Fruit fly (Drosophila melanogaster): ENCODE data around the gene Socs16D.
A peak's percentile ranks its signal among the peaks of the same experiment; 100 is the strongest.

Gene Socs16D

DNA sequence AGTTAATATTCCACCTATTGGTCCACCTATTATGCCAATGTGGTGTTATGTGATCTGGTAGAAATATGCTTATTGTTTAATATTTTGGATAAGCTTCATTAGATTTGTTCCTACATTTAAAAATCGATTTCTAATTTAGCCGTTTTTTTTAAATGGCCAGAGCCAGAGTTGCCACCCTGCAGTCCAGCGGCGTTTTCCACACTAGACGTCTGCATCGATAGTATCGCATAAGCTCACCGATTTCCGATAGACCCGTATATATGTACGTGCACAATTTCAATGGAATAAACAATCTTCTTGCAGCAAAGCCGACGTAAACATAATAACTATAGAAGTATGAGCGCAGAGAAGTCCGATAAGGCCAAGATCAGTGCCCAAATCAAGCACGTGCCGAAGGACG lies 14.6 kb upstream of the Socs16D start, which contains the start of gene Taf9 (continued):
- TF ChIP-seq Neu2 (GFP tag; optimal IDR thresholded peaks at IDR 0.05; ENCODE audit: borderline replicate concordance) (no peak), CG11398 (GFP tag; optimal IDR thresholded peaks at IDR 0.05) (no peak), stwl (tag; optimal IDR thresholded peaks at IDR 0.05) (peak; percentile 49), gcm2 (GFP tag; optimal IDR thresholded peaks at IDR 0.05) (no peak), Mrtf (GFP tag; IDR thresholded peaks at IDR 0.05) (no peak), CG34224 (GFP tag; IDR thresholded peaks at IDR 0.05; ENCODE audit: partially characterized antibody) (peak; percentile 92), Sin3A (optimal IDR thresholded peaks at IDR 0.05) (peak; percentile 51), zf30C (GFP tag; optimal IDR thresholded peaks at IDR 0.05) (no peak), CG15601 (tag; optimal IDR thresholded peaks at IDR 0.05) (peak; percentile 59), CG42726 (GFP tag; IDR thresholded peaks at IDR 0.05; ENCODE audit: partially characterized antibody) (peak; percentile 88; the same call in 1 of the 2 replicates), HLH54F (GFP tag; optimal IDR thresholded peaks at IDR 0.05) (no peak), CG13287 (GFP tag; IDR thresholded peaks at IDR 0.05; ENCODE audit: partially characterized antibody) (peak; percentile 95), CG17186 (GFP tag; optimal IDR thresholded peaks at IDR 0.05) (no peak), mam (GFP tag; optimal IDR thresholded peaks at IDR 0.05) (no peak), CG4282 (GFP tag; optimal IDR thresholded peaks at IDR 0.05) (no peak), CG5953 (GFP tag; IDR thresholded peaks at IDR 0.05) (no peak), Hr39 (optimal IDR thresholded peaks at IDR 0.05) (no peak), Hsf (GFP tag; optimal IDR thresholded peaks at IDR 0.05) (no peak), Doc2 (GFP tag; IDR thresholded peaks at IDR 0.05) (no peak), CG6791 (GFP tag; IDR thresholded peaks at IDR 0.05; ENCODE audit: partially characterized antibody) (peak; percentile 93), Chrac-16 (GFP tag; optimal IDR thresholded peaks at IDR 0.05) (no peak), usp (GFP tag; optimal IDR thresholded peaks at IDR 0.05) (no peak), Ets65A (GFP tag) (peak; percentile 94), CG4424 (GFP tag; optimal IDR thresholded peaks at IDR 0.05) (no peak), maf-S (GFP tag; optimal IDR thresholded peaks at IDR 0.05) (no peak), lbe (GFP tag; optimal IDR thresholded peaks at IDR 0.05) (no peak), gro (GFP tag; optimal IDR thresholded peaks at IDR 0.05) (peak; percentile 13), CG2875 (GFP tag; optimal IDR thresholded peaks at IDR 0.05) (no peak), tna (GFP tag; IDR thresholded peaks at IDR 0.05; ENCODE audit: partially characterized antibody) (peak; percentile 84), sr (GFP tag; IDR thresholded peaks at IDR 0.05) (no peak), pan (optimal IDR thresholded peaks at IDR 0.05) (no peak), pan (GFP tag; optimal IDR thresholded peaks at IDR 0.05 in 1 of 2, IDR thresholded peaks at IDR 0.05 in 1 of 2) (no peak), grau (tag; optimal IDR thresholded peaks at IDR 0.05) (no peak), Hey (tag; optimal IDR thresholded peaks at IDR 0.05) (no peak), ato (GFP tag; IDR thresholded peaks at IDR 0.05; ENCODE audit: partially characterized antibody) (peak; percentile 61; the same call in 1 of the 2 replicates), CG3407 (GFP tag; optimal IDR thresholded peaks at IDR 0.05) (no peak), CG14667 (GFP tag; IDR thresholded peaks at IDR 0.05) (no peak), Atf3 (GFP tag; optimal IDR thresholded peaks at IDR 0.05) (no peak), pros (GFP tag; optimal IDR thresholded peaks at IDR 0.05) (no peak), dm (GFP tag; optimal IDR thresholded peaks at IDR 0.05) (no peak), Ssrp (tag; optimal IDR thresholded peaks at IDR 0.05) (no peak)

DNA sequence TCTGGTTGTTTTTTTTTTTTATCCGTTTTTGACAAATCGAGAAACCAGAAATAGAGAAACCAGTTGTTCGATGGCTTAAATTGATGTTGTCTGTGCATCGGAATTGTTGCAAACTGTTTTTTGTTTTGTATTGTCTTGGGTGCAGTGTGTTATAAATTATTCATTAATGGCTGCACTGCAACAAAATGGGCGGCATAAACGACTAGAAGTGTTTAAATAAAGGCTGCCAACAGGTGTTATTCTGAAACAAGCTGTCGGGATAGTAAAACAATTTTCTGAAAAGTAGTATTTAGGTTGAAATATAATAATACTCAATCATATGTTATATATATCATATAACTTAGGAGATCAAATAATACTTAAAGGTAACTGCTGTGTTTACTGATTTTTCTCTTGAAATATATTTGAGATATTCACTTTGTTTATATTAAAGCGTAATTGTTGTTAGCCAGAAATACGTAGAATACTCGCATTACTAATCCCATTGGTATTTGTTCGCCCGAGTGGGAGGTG lies 9.1 kb upstream of the Socs16D start:
- TF ChIP-seq zf30C (GFP tag; optimal IDR thresholded peaks at IDR 0.05): peak; percentile 42
- TF ChIP-seq CG16813 (GFP tag; IDR thresholded peaks at IDR 0.05; ENCODE audit: partially characterized antibody): no peak
- no peak for TF ChIP-seq D (optimal IDR thresholded peaks at IDR 0.05)
- no peak for TF ChIP-seq D (GFP tag; optimal IDR thresholded peaks at IDR 0.05)
- 0 out of 2 replicates have a peak, but pooled peaks have one; percentile 9 for TF ChIP-seq Drgx (GFP tag; IDR thresholded peaks at IDR 0.05)
- TF ChIP-seq CG1602 (GFP tag; optimal IDR thresholded peaks at IDR 0.05): no peak
- peak; percentile 72 for TF ChIP-seq vvl (GFP tag; IDR thresholded peaks at IDR 0.05)
- TF ChIP-seq CG10979 (tag; optimal IDR thresholded peaks at IDR 0.05): no peak
- no peak for TF ChIP-seq sens-2 (GFP tag; IDR thresholded peaks at IDR 0.05)
- TF ChIP-seq bowl (GFP tag; IDR thresholded peaks at IDR 0.05): no peak
- TF ChIP-seq crol (GFP tag; IDR thresholded peaks at IDR 0.05): no peak
- no peak for TF ChIP-seq CG1529 (GFP tag; optimal IDR thresholded peaks at IDR 0.05)
- no peak for TF ChIP-seq D19A (tag; optimal IDR thresholded peaks at IDR 0.05)
- TF ChIP-seq CG12942 (GFP tag; optimal IDR thresholded peaks at IDR 0.05): no peak
- TF ChIP-seq sens (GFP tag): peak; percentile 3
